Fruit fly (Drosophila melanogaster) whole organism, adult: Measurements from ENCODE around the gene CG5390.

Experiments used
- CG11617 ChIP-seq: fragments of 200-800 bp; sonication (Bioruptor generic); optimal IDR thresholded peaks from 2 replicates; lab custom pipeline; 2017; ENCODE audit warnings: mild to moderate bottlenecking, missing biosample characterization, missing genetic modification reagents, missing genetic modification characterization
- CG12768 ChIP-seq: fragments of 200-800 bp; sonication (Bioruptor generic); optimal IDR thresholded peaks from 2 replicates; lab custom pipeline; 2017; ENCODE audit warnings: missing biosample characterization, missing genetic modification characterization, mild to moderate bottlenecking, moderate library complexity, missing genetic modification reagents
- CG14711 ChIP-seq: fragments of 200-800 bp; sonication (Bioruptor generic); optimal IDR thresholded peaks from 2 replicates; lab custom pipeline; 2018; ENCODE audit warnings: missing biosample characterization, mild to moderate bottlenecking, missing genetic modification characterization, moderate library complexity
- CG1620 ChIP-seq: fragments of 200-800 bp; sonication (Bioruptor generic); optimal IDR thresholded peaks from 2 replicates; lab custom pipeline; 2016; ENCODE audit warnings: missing biosample characterization, missing genetic modification characterization
- CG33017 ChIP-seq: fragments of 200-800 bp; sonication (Bioruptor generic); optimal IDR thresholded peaks from 2 replicates; lab custom pipeline; 2018; ENCODE audit warnings: missing biosample characterization, mild to moderate bottlenecking, missing genetic modification characterization, moderate library complexity
- CG5204 ChIP-seq: fragments of 200-800 bp; sonication (Bioruptor generic); optimal IDR thresholded peaks from 2 replicates; lab custom pipeline; 2016; ENCODE audit warnings: missing biosample characterization, missing genetic modification characterization
- CG7045 ChIP-seq: fragments of 200-800 bp; sonication (Bioruptor generic); optimal IDR thresholded peaks from 2 replicates; lab custom pipeline; 2017; ENCODE audit warnings: missing biosample characterization, mild to moderate bottlenecking, missing genetic modification characterization
- CG7101 ChIP-seq: fragments of 200-800 bp; sonication (Bioruptor generic); optimal IDR thresholded peaks from 2 replicates; lab custom pipeline; 2018; ENCODE audit warnings: missing biosample characterization, mild to moderate bottlenecking, missing genetic modification characterization, moderate library complexity
- Clk ChIP-seq: fragments of 200-800 bp; sonication (Bioruptor generic); optimal IDR thresholded peaks from 2 replicates; lab custom pipeline; 2017; ENCODE audit warnings: missing biosample characterization, missing genetic modification characterization
- Crg-1 ChIP-seq: fragments of 200-800 bp; sonication (Bioruptor generic); optimal IDR thresholded peaks from 2 replicates; lab custom pipeline; 2016; ENCODE audit warnings: missing biosample characterization, missing genetic modification characterization
- Hr96 ChIP-seq: fragments of 200-800 bp; sonication (Bioruptor generic); optimal IDR thresholded peaks from 2 replicates; lab custom pipeline; 2016; ENCODE audit warnings: missing biosample characterization, missing genetic modification characterization
- Mnt ChIP-seq: fragments of 200-800 bp; sonication (Bioruptor generic); optimal IDR thresholded peaks from 2 replicates; lab custom pipeline; 2016; ENCODE audit warnings: missing biosample characterization, mild to moderate bottlenecking, missing genetic modification characterization
- bab1 ChIP-seq: fragments of 200-800 bp; sonication (Bioruptor generic); optimal IDR thresholded peaks from 3 replicates; lab custom pipeline; 2019; ENCODE audit warnings: missing biosample characterization, mild to moderate bottlenecking, missing genetic modification characterization, moderate library complexity
- cic ChIP-seq: fragments of 200-800 bp; sonication (Bioruptor generic); optimal IDR thresholded peaks from 2 replicates; lab custom pipeline; 2017; ENCODE audit warnings: missing biosample characterization, mild to moderate bottlenecking, missing genetic modification characterization, moderate library complexity
- cnc ChIP-seq, 2 experiments: fragments of >200 bp; optimal IDR thresholded peaks; 2 replicates each; lab custom pipeline; 2017
- kay ChIP-seq: fragments of 200-800 bp; sonication (Bioruptor generic); peaks from one replicate; lab custom pipeline; 2016; ENCODE audit warnings: missing biosample characterization, missing genetic modification characterization, borderline replicate concordance
- ovo ChIP-seq: fragments of 200-800 bp; sonication (Bioruptor generic); optimal IDR thresholded peaks from 2 replicates; lab custom pipeline; 2016; ENCODE audit warnings: missing biosample characterization, missing genetic modification characterization
- pad ChIP-seq: fragments of 200-800 bp; sonication (Bioruptor generic); optimal IDR thresholded peaks from 3 replicates; lab custom pipeline; 2017; ENCODE audit warnings: missing biosample characterization, missing genetic modification characterization, mild to moderate bottlenecking, moderate library complexity, missing genetic modification reagents
- tj ChIP-seq: fragments of 200-800 bp; sonication (Bioruptor generic); optimal IDR thresholded peaks from 3 replicates; lab custom pipeline; 2017; ENCODE audit warnings: missing biosample characterization, mild to moderate bottlenecking, missing genetic modification characterization, moderate library complexity
- toe ChIP-seq: fragments of 200-800 bp; sonication (Bioruptor generic); optimal IDR thresholded peaks from 2 replicates; lab custom pipeline; 2016; ENCODE audit warnings: missing biosample characterization, missing genetic modification characterization

Gene CG5390

DNA sequence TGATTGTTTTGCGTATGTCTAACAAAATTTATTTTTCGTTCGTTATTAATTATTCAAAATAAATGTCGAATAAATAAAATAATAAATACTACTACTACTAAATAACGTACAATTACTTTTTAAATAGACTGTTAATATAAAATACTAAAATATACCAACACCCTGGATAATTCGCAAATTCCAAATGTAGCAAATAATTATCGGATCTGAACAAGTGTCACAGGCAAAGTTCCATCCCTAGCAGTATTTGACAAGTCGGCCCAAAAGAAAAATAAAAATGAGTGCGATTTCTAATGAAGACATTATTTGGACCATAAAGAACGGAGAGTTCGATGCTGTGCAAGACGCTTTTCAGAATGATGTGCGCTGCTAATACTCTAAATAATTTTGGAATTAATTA, 35.0 kb upstream of the CG5390 start, which contains the start of gene CG31715:
CG31715 (plus strand) TSS at position 212 of the 400 bp plus-strand sequence.
- TF ChIP-seq CG12768 (GFP tag; lab: Kevin White, UChicago) = no peak
- peak; percentile 11 for TF ChIP-seq CG11617 (GFP tag; lab: Kevin White, UChicago)
- no peak for TF ChIP-seq Crg-1 (GFP tag; lab: Kevin White, UChicago)
- no peak for TF ChIP-seq toe (GFP tag; lab: Kevin White, UChicago)
- peak; percentile 11 for TF ChIP-seq tj
- TF ChIP-seq CG33017 (tag; lab: Kevin White, UChicago) = peak; percentile 5
- no peak for TF ChIP-seq Hr96 (GFP tag; lab: Kevin White, UChicago)
- TF ChIP-seq CG14711 (tag; lab: Kevin White, UChicago) = peak; percentile 20
- TF ChIP-seq Mnt (GFP tag; lab: Kevin White, UChicago) = peak; percentile 5
- TF ChIP-seq cic (GFP tag; lab: Kevin White, UChicago) = no peak
- peak; percentile 40 for TF ChIP-seq CG7101 (tag; lab: Kevin White, UChicago)
- peak; percentile 62 for TF ChIP-seq bab1
- TF ChIP-seq kay (GFP tag; lab: Kevin White, UChicago) = peak; percentile 66

DNA sequence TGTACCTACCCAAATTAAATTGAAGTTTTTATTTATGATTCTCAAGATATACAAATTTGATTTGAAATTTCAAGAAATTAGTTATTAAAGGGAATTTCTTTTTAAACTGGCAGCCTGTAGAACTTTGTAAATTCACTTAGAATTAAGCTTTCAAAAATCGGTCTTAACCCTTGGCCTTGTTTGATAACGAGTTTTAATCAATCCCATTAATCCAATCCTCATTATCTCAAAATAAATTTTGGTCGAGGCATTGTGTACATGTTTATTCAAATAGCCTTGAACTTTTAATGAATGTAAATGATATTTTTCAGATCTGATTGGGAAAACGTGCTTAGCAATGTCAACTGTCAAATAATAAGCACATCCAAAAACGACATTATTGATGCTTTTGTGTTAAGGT, 33.4 kb upstream of the CG5390 start:
- peak; percentile 72 for TF ChIP-seq kay (GFP tag; lab: Kevin White, UChicago)
- no peak for TF ChIP-seq CG5204

dm6 chr2L:10339212-10339721, 32.9 kb upstream of the CG5390 start, which contains the start of gene SamDC:
TSS of gene SamDC (plus strand) at chr2L:10339457.
- TF ChIP-seq CG5204 (no peak), CG11617 (GFP tag; lab: Kevin White, UChicago) (peak; percentile 15), Mnt (GFP tag; lab: Kevin White, UChicago) (peak; percentile 44), cic (GFP tag; lab: Kevin White, UChicago) (peak; percentile 31), toe (GFP tag; lab: Kevin White, UChicago) (no peak), CG12768 (GFP tag; lab: Kevin White, UChicago) (no peak), CG33017 (tag; lab: Kevin White, UChicago) (no peak), CG7045 (GFP tag; lab: Kevin White, UChicago) (no peak), pad (GFP tag; lab: Kevin White, UChicago) (peak; percentile 12), kay (GFP tag; lab: Kevin White, UChicago) (no peak), ovo (no peak), CG1620 (GFP tag; lab: Kevin White, UChicago) (peak; percentile 18), CG7101 (tag; lab: Kevin White, UChicago) (peak; percentile 35), bab1 (peak; percentile 63), Clk (GFP tag; lab: Kevin White, UChicago) (no peak), CG14711 (tag; lab: Kevin White, UChicago) (no peak)

dm6 chr2L:10334854-10335277, 28.5 kb upstream of the CG5390 start:
- TF ChIP-seq CG5204 = no peak
- no peak for TF ChIP-seq Hr96 (GFP tag; lab: Kevin White, UChicago)
- TF ChIP-seq kay (GFP tag; lab: Kevin White, UChicago) = peak; percentile 98
- peak; percentile 61 for TF ChIP-seq Crg-1 (GFP tag; lab: Kevin White, UChicago)
- no peak for TF ChIP-seq toe (GFP tag; lab: Kevin White, UChicago)
- peak; percentile 62 for TF ChIP-seq bab1
- peak; percentile 44 for TF ChIP-seq pad (GFP tag; lab: Kevin White, UChicago)
- TF ChIP-seq CG33017 (tag; lab: Kevin White, UChicago) = peak; percentile 56
- TF ChIP-seq CG7045 (GFP tag; lab: Kevin White, UChicago) = peak; percentile 62
- peak; percentile 43 for TF ChIP-seq CG14711 (tag; lab: Kevin White, UChicago)
- TF ChIP-seq CG12768 (GFP tag; lab: Kevin White, UChicago) = peak; percentile 85
- TF ChIP-seq CG1620 (GFP tag; lab: Kevin White, UChicago) = peak; percentile 28
- TF ChIP-seq Clk (GFP tag; lab: Kevin White, UChicago) = peak; percentile 59
- peak; percentile 73 for TF ChIP-seq tj
- TF ChIP-seq Mnt (GFP tag; lab: Kevin White, UChicago) = peak; percentile 85
- TF ChIP-seq CG11617 (GFP tag; lab: Kevin White, UChicago) = peak; percentile 68
- TF ChIP-seq cic (GFP tag; lab: Kevin White, UChicago) = peak; percentile 87
- peak; percentile 45 for TF ChIP-seq ovo
- no peak for TF ChIP-seq cnc (optimal IDR thresholded peaks at IDR 0.05; lab: Kevin White, UChicago)
- peak; percentile 55 for TF ChIP-seq CG7101 (tag; lab: Kevin White, UChicago)

- TF ChIP-seq CG11617 (GFP tag; lab: Kevin White, UChicago) (no peak), pad (GFP tag; lab: Kevin White, UChicago) (no peak), cnc (optimal IDR thresholded peaks at IDR 0.05; lab: Kevin White, UChicago) (no peak), CG7045 (GFP tag; lab: Kevin White, UChicago) (no peak), Clk (GFP tag; lab: Kevin White, UChicago) (no peak), Crg-1 (GFP tag; lab: Kevin White, UChicago) (no peak), CG33017 (tag; lab: Kevin White, UChicago) (no peak), toe (GFP tag; lab: Kevin White, UChicago) (no peak), CG1620 (GFP tag; lab: Kevin White, UChicago) (no peak), Hr96 (GFP tag; lab: Kevin White, UChicago) (no peak)
These were observed 27.8 kb upstream of the CG5390 start for dm6 chr2L:10334213-10334612.
